Fruit fly (Drosophila melanogaster): ENCODE results near the gene GlcAT-I.

GlcAT-I gene

dm6 chrX:4105830-4106233 lies 25.2 kb upstream of the GlcAT-I start, which contains the start of gene cib (continued):
- TF ChIP-seq Six4 (GFP tag; optimal IDR thresholded peaks at IDR 0.05), result no peak
- TF ChIP-seq pfk (GFP tag; optimal IDR thresholded peaks at IDR 0.05), result no peak
- TF ChIP-seq Antp (GFP tag; optimal IDR thresholded peaks at IDR 0.05), result peak; percentile 10
- TF ChIP-seq Mes4 (GFP tag; optimal IDR thresholded peaks at IDR 0.05), result no peak
- TF ChIP-seq tup (GFP tag; optimal IDR thresholded peaks at IDR 0.05), result no peak
- peak; percentile 60 for TF ChIP-seq CG34376 (GFP tag; optimal IDR thresholded peaks at IDR 0.05)
- TF ChIP-seq bcd (GFP tag; optimal IDR thresholded peaks at IDR 0.05), result peak; percentile 8
- no peak for TF ChIP-seq Ssrp (tag; optimal IDR thresholded peaks at IDR 0.05)
- TF ChIP-seq mld (GFP tag; IDR thresholded peaks at IDR 0.05; ENCODE audit: partially characterized antibody), result peak; percentile 84; the same call in 2 of the 3 replicates
- peak; percentile 77 for TF ChIP-seq unc-4 (GFP tag; IDR thresholded peaks at IDR 0.05; ENCODE audit: partially characterized antibody)
- TF ChIP-seq CG6654 (GFP tag; optimal IDR thresholded peaks at IDR 0.05), result no peak
- no peak for TF ChIP-seq Asciz (GFP tag; optimal IDR thresholded peaks at IDR 0.05)
- peak; percentile 28; the same call in 1 of the 3 replicates for TF ChIP-seq CG34422 (GFP tag; IDR thresholded peaks at IDR 0.05)
- no peak for TF ChIP-seq CG4328 (GFP tag; optimal IDR thresholded peaks at IDR 0.05)
- peak; percentile 5 for TF ChIP-seq CG1792 (GFP tag; optimal IDR thresholded peaks at IDR 0.05)
- TF ChIP-seq CG8359 (GFP tag; optimal IDR thresholded peaks at IDR 0.05; ENCODE audit: borderline replicate concordance), result no peak
- no peak for TF ChIP-seq Camta (GFP tag; optimal IDR thresholded peaks at IDR 0.05)
- no peak for TF ChIP-seq CG15073 (GFP tag; optimal IDR thresholded peaks at IDR 0.05)
- TF ChIP-seq Oaz (GFP tag; IDR thresholded peaks at IDR 0.05), result no peak
- TF ChIP-seq D (optimal IDR thresholded peaks at IDR 0.05), result no peak
- no peak for TF ChIP-seq D (GFP tag; optimal IDR thresholded peaks at IDR 0.05)
- no peak for TF ChIP-seq CrebB (tag; optimal IDR thresholded peaks at IDR 0.05)
- TF ChIP-seq Neu2 (GFP tag; optimal IDR thresholded peaks at IDR 0.05; ENCODE audit: borderline replicate concordance), result no peak
- TF ChIP-seq wor (GFP tag; IDR thresholded peaks at IDR 0.05), result no peak
- TF ChIP-seq CG11723 (GFP tag; optimal IDR thresholded peaks at IDR 0.05), result no peak
- no peak for TF ChIP-seq dan (GFP tag; IDR thresholded peaks at IDR 0.05)
- peak in 1 of 2 experiments; percentile 79 for TF ChIP-seq insv (GFP tag; optimal IDR thresholded peaks at IDR 0.05)
- TF ChIP-seq CG1024 (GFP tag; IDR thresholded peaks at IDR 0.05), result no peak
- TF ChIP-seq fd3F (GFP tag; optimal IDR thresholded peaks at IDR 0.05), result no peak
- TF ChIP-seq CG2875 (GFP tag; optimal IDR thresholded peaks at IDR 0.05), result peak; percentile 22
- no peak for TF ChIP-seq CG10147 (GFP tag; optimal IDR thresholded peaks at IDR 0.05)
- TF ChIP-seq emc (GFP tag; optimal IDR thresholded peaks at IDR 0.05), result no peak
- TF ChIP-seq h (optimal IDR thresholded peaks at IDR 0.05), result no peak
- TF ChIP-seq Gsc (GFP tag; IDR thresholded peaks at IDR 0.05), result no peak
- no peak for TF ChIP-seq Hr3 (GFP tag; optimal IDR thresholded peaks at IDR 0.05)
- TF ChIP-seq CG12299 (tag; optimal IDR thresholded peaks at IDR 0.05), result peak; percentile 28
- no peak for TF ChIP-seq cg (GFP tag; optimal IDR thresholded peaks at IDR 0.05)
- TF ChIP-seq Kr (GFP tag; optimal IDR thresholded peaks at IDR 0.05), result no peak
- peak; percentile 28 for TF ChIP-seq tx (GFP tag; optimal IDR thresholded peaks at IDR 0.05)
- TF ChIP-seq CG6854 (GFP tag; optimal IDR thresholded peaks at IDR 0.05), result peak; percentile 21
- peak; percentile 59 for TF ChIP-seq phol (tag; optimal IDR thresholded peaks at IDR 0.05)
- no peak for TF ChIP-seq CG14441 (GFP tag; IDR thresholded peaks at IDR 0.05)
- peak; percentile 53 for TF ChIP-seq CG10431 (GFP tag; optimal IDR thresholded peaks at IDR 0.05)
- peak; percentile 29 for TF ChIP-seq ems (GFP tag; optimal IDR thresholded peaks at IDR 0.05)
- TF ChIP-seq CG33557 (GFP tag; optimal IDR thresholded peaks at IDR 0.05), result peak; percentile 31
- no peak for TF ChIP-seq CG14050 (GFP tag; IDR thresholded peaks at IDR 0.05)
- no peak for TF ChIP-seq CG12942 (GFP tag; optimal IDR thresholded peaks at IDR 0.05)
- TF ChIP-seq vfl (GFP tag; optimal IDR thresholded peaks at IDR 0.05), result no peak
- TF ChIP-seq CG30431 (GFP tag; optimal IDR thresholded peaks at IDR 0.05), result no peak
- peak in 1 of 3 experiments; percentile 87 for TF ChIP-seq Stat92E (GFP tag; optimal IDR thresholded peaks at IDR 0.05)
- no peak for TF ChIP-seq crc (GFP tag; optimal IDR thresholded peaks at IDR 0.05)
- no peak for TF ChIP-seq CG2199 (GFP tag; IDR thresholded peaks at IDR 0.05)
